Worm (Caenorhabditis elegans) whole organism, midembryonic: ENCODE results near the gene seb-3.

Experiments used
- T22C8.4 ChIP-seq: fragments of 200-800 bp; sonication (Bioruptor generic); IDR thresholded peaks from 2 replicates; pipeline ENCODE4 v1.3.6; 2022; ENCODE audit warnings: missing genetic modification characterization, missing compliant biosample characterization
- cog-1 ChIP-seq: sonication (generic microtip); optimal IDR thresholded peaks from 2 replicates; lab custom pipeline; 2016; ENCODE audit warnings: missing genetic modification characterization, missing compliant biosample characterization
- flt-1 ChIP-seq: fragments of 200-800 bp; sonication (Bioruptor generic); IDR thresholded peaks from 2 replicates; pipeline ENCODE4 v1.3.6; 2022; ENCODE audit warnings: missing genetic modification characterization, missing compliant biosample characterization
- klf-2 ChIP-seq: fragments of 200-800 bp; sonication (Bioruptor generic); conservative IDR thresholded peaks from 2 replicates; pipeline ENCODE4 v1.3.6; 2022; ENCODE audit warnings: missing genetic modification reagents, missing genetic modification characterization, missing compliant biosample characterization
- med-1 ChIP-seq: sonication (generic microtip); optimal IDR thresholded peaks from 2 replicates; lab custom pipeline; 2017; ENCODE audit warnings: missing genetic modification characterization, mild to moderate bottlenecking, missing compliant biosample characterization, antibody characterized with exemption, missing genetic modification reagents; ENCODE audit not compliant: insufficient read depth
- ref-1 ChIP-seq: fragments of 200-800 bp; sonication (Bioruptor generic); conservative IDR thresholded peaks from 2 replicates; pipeline ENCODE4 v1.3.6; 2022; ENCODE audit warnings: missing genetic modification reagents, missing genetic modification characterization, missing compliant biosample characterization
- ztf-23 ChIP-seq: fragments of 200-800 bp; sonication (Bioruptor generic); IDR thresholded peaks from 2 replicates; pipeline ENCODE4 v1.3.6; 2022; ENCODE audit warnings: missing genetic modification reagents, missing genetic modification characterization, missing compliant biosample characterization
- ztf-29 ChIP-seq: fragments of 200-800 bp; sonication (Bioruptor generic); IDR thresholded peaks from 2 replicates; pipeline ENCODE4 v1.3.6; 2022; ENCODE audit warnings: missing genetic modification reagents, missing genetic modification characterization, missing compliant biosample characterization

ce11 chrX:15039696-15040212 is 13.6 kb downstream of the seb-3 start:
- TF ChIP-seq cog-1 (no peak), T22C8.4 (GFP tag; lab: Robert Waterston, UW) (no peak), flt-1 (GFP tag; lab: Robert Waterston, UW) (no peak), ztf-29 (GFP tag; lab: Robert Waterston, UW) (no peak), ref-1 (GFP tag; lab: Robert Waterston, UW) (no peak), med-1 (no peak), ztf-23 (GFP tag; lab: Robert Waterston, UW) (no peak), klf-2 (no peak)
